Worm (Caenorhabditis elegans): ENCODE results near the gene Y53C12A.8.

Gene Y53C12A.8

ce11 chrII:9716417-9717039, 16.3 kb upstream of the Y53C12A.8 start, which contains the start of gene wee-1.3:
Gene wee-1.3 (minus strand): TSS chrII:9716467.
- TF ChIP-seq C08G9.2 (tag; optimal IDR thresholded peaks at IDR 0.05) (peak; percentile 20), hlh-30 (tag; optimal IDR thresholded peaks at IDR 0.05; ENCODE audit: insufficient read depth) (no peak), pha-4 (tag; optimal IDR thresholded peaks at IDR 0.05) (no peak), dmd-4 (tag; optimal IDR thresholded peaks at IDR 0.05; ENCODE audit: borderline replicate concordance) (no peak), unc-42 (tag; optimal IDR thresholded peaks at IDR 0.05) (peak; percentile 53), nhr-11 (tag; optimal IDR thresholded peaks at IDR 0.05) (peak; percentile 35), sox-2 (GFP tag; IDR thresholded peaks at IDR 0.05) (0 out of 2 replicates have a peak, but pooled peaks have one; percentile 15), rnt-1 (tag; optimal IDR thresholded peaks at IDR 0.05) (no peak), ceh-18 (tag; optimal IDR thresholded peaks at IDR 0.05) (no peak), ref-2 (tag; optimal IDR thresholded peaks at IDR 0.05) (peak; percentile 53), sdc-2 (tag; optimal IDR thresholded peaks at IDR 0.05) (no peak), fkh-10 (GFP tag; optimal IDR thresholded peaks at IDR 0.05) (no peak), nfya-1 (tag; optimal IDR thresholded peaks at IDR 0.05) (peak; percentile 59), ceh-9 (tag; optimal IDR thresholded peaks at IDR 0.05) (no peak), elt-4 (tag; optimal IDR thresholded peaks at IDR 0.05) (no peak), ttx-3 (tag; optimal IDR thresholded peaks at IDR 0.05) (no peak), zip-5 (tag; optimal IDR thresholded peaks at IDR 0.05) (no peak), hlh-6 (tag; optimal IDR thresholded peaks at IDR 0.05) (no peak), ztf-16 (tag; optimal IDR thresholded peaks at IDR 0.05) (peak; percentile 28), sox-4 (tag; optimal IDR thresholded peaks at IDR 0.05) (no peak), F13H6.1 (tag; optimal IDR thresholded peaks at IDR 0.05) (no peak), ceh-30 (tag; optimal IDR thresholded peaks at IDR 0.05) (peak; percentile 18), elt-2 (tag; optimal IDR thresholded peaks at IDR 0.05) (peak; percentile 37), ahr-1 (tag; optimal IDR thresholded peaks at IDR 0.05) (no peak), lin-11 (tag; optimal IDR thresholded peaks at IDR 0.05) (no peak), ceh-19 (GFP tag; optimal IDR thresholded peaks at IDR 0.05) (no peak), syd-9 (tag; optimal IDR thresholded peaks at IDR 0.05) (no peak), fkh-6 (tag; optimal IDR thresholded peaks at IDR 0.05) (no peak), npax-4 (tag; optimal IDR thresholded peaks at IDR 0.05) (no peak), tbx-2 (tag; optimal IDR thresholded peaks at IDR 0.05) (peak; percentile 18), pha-2 (tag; optimal IDR thresholded peaks at IDR 0.05) (no peak), ceh-48 (tag; optimal IDR thresholded peaks at IDR 0.05) (no peak), odd-2 (tag; optimal IDR thresholded peaks at IDR 0.05) (no peak), ceh-14 (tag; optimal IDR thresholded peaks at IDR 0.05) (peak; percentile 24), ceh-2 (tag; optimal IDR thresholded peaks at IDR 0.05) (peak; percentile 10), che-1 (tag; optimal IDR thresholded peaks at IDR 0.05) (no peak), pag-3 (tag; optimal IDR thresholded peaks at IDR 0.05; ENCODE audit: borderline replicate concordance) (no peak), pros-1 (tag; optimal IDR thresholded peaks at IDR 0.05) (no peak), ceh-45 (GFP tag; IDR thresholded peaks at IDR 0.05) (no peak), gmeb-2 (tag; optimal IDR thresholded peaks at IDR 0.05) (no peak), fax-1 (tag; optimal IDR thresholded peaks at IDR 0.05) (no peak), unc-3 (GFP tag; conservative IDR thresholded peaks at IDR 0.05) (no peak), unc-3 (tag; optimal IDR thresholded peaks at IDR 0.05) (no peak), ceh-24 (tag; optimal IDR thresholded peaks at IDR 0.05) (no peak), ceh-34 (tag; optimal IDR thresholded peaks at IDR 0.05) (peak; percentile 64), tbx-7 (tag; optimal IDR thresholded peaks at IDR 0.05) (no peak), hlh-13 (GFP tag; optimal IDR thresholded peaks at IDR 0.05) (no peak), C38D4.7 (GFP tag; optimal IDR thresholded peaks at IDR 0.05) (no peak), madf-2 (tag; optimal IDR thresholded peaks at IDR 0.05) (no peak), hlh-8 (tag; optimal IDR thresholded peaks at IDR 0.05) (no peak), ceh-6 (GFP tag; optimal IDR thresholded peaks at IDR 0.05) (no peak), pat-9 (tag; optimal IDR thresholded peaks at IDR 0.05) (no peak), K02D7.2 (tag; optimal IDR thresholded peaks at IDR 0.05) (no peak)

Measured in whole organism, late embryonic.